Worm (Caenorhabditis elegans): ENCODE data around the gene nhr-34.
A peak's percentile ranks its signal among the peaks of the same experiment; 100 is the strongest.

Gene nhr-34

ce11 chrIV:9677226-9677992, 1.9 kb upstream of the nhr-34 start (continued):
- peak; percentile 90 for TF ChIP-seq hlh-11 (tag; optimal IDR thresholded peaks at IDR 0.05)
- peak in 1 of 2 experiments; percentile 81 for TF ChIP-seq hif-1 (tag; optimal IDR thresholded peaks at IDR 0.05)
- no peak for TF ChIP-seq ztf-7 (tag; optimal IDR thresholded peaks at IDR 0.05)
- TF ChIP-seq nhr-77 (tag; optimal IDR thresholded peaks at IDR 0.05): peak; percentile 78
- TF ChIP-seq hlh-30 (tag; optimal IDR thresholded peaks at IDR 0.05; ENCODE audit: insufficient read depth): peak; percentile 95
- peak; percentile 49; the same call in 1 of the 2 replicates for TF ChIP-seq T26A8.4 (GFP tag; IDR thresholded peaks at IDR 0.05)
- TF ChIP-seq ZK337.2 (GFP tag; IDR thresholded peaks at IDR 0.05): no peak
- peak; percentile 73 for TF ChIP-seq mep-1 (tag; optimal IDR thresholded peaks at IDR 0.05)
- TF ChIP-seq lin-39 (tag; optimal IDR thresholded peaks at IDR 0.05): no peak

- TF ChIP-seq mxl-3 (GFP tag; optimal IDR thresholded peaks at IDR 0.05) (peak; percentile 7), unc-130 (GFP tag; optimal IDR thresholded peaks at IDR 0.05) (no peak), mes-2 (tag; optimal IDR thresholded peaks at IDR 0.05; ENCODE audit: poor library complexity, severe bottlenecking) (no peak), nhr-102 (tag; optimal IDR thresholded peaks at IDR 0.05) (peak; percentile 23), ceh-20 (GFP tag; IDR thresholded peaks at IDR 0.05) (no peak), pqm-1 (tag; optimal IDR thresholded peaks at IDR 0.05) (peak; percentile 47), nhr-6 (tag; optimal IDR thresholded peaks at IDR 0.05) (no peak), hlh-11 (tag; optimal IDR thresholded peaks at IDR 0.05) (peak; percentile 75), mep-1 (tag; optimal IDR thresholded peaks at IDR 0.05) (peak; percentile 45), vab-7 (GFP tag; IDR thresholded peaks at IDR 0.05) (no peak), dve-1 (tag; optimal IDR thresholded peaks at IDR 0.05; ENCODE audit: insufficient read depth) (peak; percentile 89), ces-1 (GFP tag; optimal IDR thresholded peaks at IDR 0.05) (no peak), lin-1 (GFP tag; IDR thresholded peaks at IDR 0.05) (0 out of 2 replicates have a peak, but pooled peaks have one; percentile 47), nhr-77 (tag; optimal IDR thresholded peaks at IDR 0.05) (peak; percentile 65), dmd-8 (GFP tag; IDR thresholded peaks at IDR 0.05) (no peak), saeg-2 (GFP tag; IDR thresholded peaks at IDR 0.05) (no peak), arid-1 (GFP tag; conservative IDR thresholded peaks at IDR 0.05) (no peak), T20F7.1 (GFP tag; optimal IDR thresholded peaks at IDR 0.05) (peak; percentile 17), egl-27 (tag; optimal IDR thresholded peaks at IDR 0.05) (no peak), php-3 (GFP tag; IDR thresholded peaks at IDR 0.05) (peak; percentile 85), attf-4 (tag; optimal IDR thresholded peaks at IDR 0.05) (no peak), nhr-41 (GFP tag; IDR thresholded peaks at IDR 0.05) (no peak), daf-16 (GFP tag; optimal IDR thresholded peaks at IDR 0.05) (no peak), daf-16 (tag; optimal IDR thresholded peaks at IDR 0.05) (peak; percentile 98), lsy-2 (tag; optimal IDR thresholded peaks at IDR 0.05) (no peak), nhr-237 (tag; optimal IDR thresholded peaks at IDR 0.05) (no peak), ctbp-1 (GFP tag; IDR thresholded peaks at IDR 0.05) (no peak), lir-3 (tag; optimal IDR thresholded peaks at IDR 0.05) (no peak), dmd-6 (GFP tag; IDR thresholded peaks at IDR 0.05) (peak; percentile 89), F26F4.8 (GFP tag; conservative IDR thresholded peaks at IDR 0.05) (no peak), nhr-10 (tag; optimal IDR thresholded peaks at IDR 0.05) (peak; percentile 81), nhr-48 (tag; optimal IDR thresholded peaks at IDR 0.05) (peak; percentile 27), hlh-30 (tag; optimal IDR thresholded peaks at IDR 0.05; ENCODE audit: insufficient read depth) (peak; percentile 58), nhr-28 (tag; optimal IDR thresholded peaks at IDR 0.05) (peak; percentile 95), hif-1 (tag; optimal IDR thresholded peaks at IDR 0.05) (peak in 1 of 2 experiments; percentile 35), fkh-10 (GFP tag; optimal IDR thresholded peaks at IDR 0.05) (no peak), mdl-1 (tag; optimal IDR thresholded peaks at IDR 0.05) (peak in 1 of 2 experiments; percentile 70), pha-4 (GFP tag; IDR thresholded peaks at IDR 0.05) (no peak), pha-4 (tag; optimal IDR thresholded peaks at IDR 0.05) (no peak), madf-5 (GFP tag; IDR thresholded peaks at IDR 0.05) (no peak)
These were observed 1.1 kb upstream of the nhr-34 start for ce11 chrIV:9676535-9676934.

All from whole organism, L4 larva.